Worm (Caenorhabditis elegans) whole organism, mixed stage, embryonic: ENCODE measurements around the gene Y51A2D.8.

Source experiments
- blmp-1 ChIP-seq: fragments of 150-350 bp; optimal IDR thresholded peaks from 2 replicates; lab custom pipeline; 2014; ENCODE audit warnings: missing biosample characterization, missing genetic modification characterization
- elt-3 ChIP-seq: fragments of 150-350 bp; optimal IDR thresholded peaks from 2 replicates; lab custom pipeline; 2014; ENCODE audit warnings: missing biosample characterization, missing genetic modification characterization
- unc-39 ChIP-seq: fragments of 150-350 bp; optimal IDR thresholded peaks from 2 replicates; lab custom pipeline; 2014; ENCODE audit warnings: missing biosample characterization, missing genetic modification characterization
- unc-62 ChIP-seq: fragments of 150-350 bp; optimal IDR thresholded peaks from 2 replicates; lab custom pipeline; 2014; ENCODE audit warnings: missing biosample characterization, missing genetic modification reagents, missing genetic modification characterization
- zip-8 ChIP-seq: fragments of 150-350 bp; optimal IDR thresholded peaks from 2 replicates; lab custom pipeline; 2014; ENCODE audit warnings: missing biosample characterization, missing genetic modification characterization
- ztf-11 ChIP-seq: fragments of 150-350 bp; optimal IDR thresholded peaks from 2 replicates; lab custom pipeline; 2014; ENCODE audit warnings: missing biosample characterization, missing genetic modification characterization

DNA sequence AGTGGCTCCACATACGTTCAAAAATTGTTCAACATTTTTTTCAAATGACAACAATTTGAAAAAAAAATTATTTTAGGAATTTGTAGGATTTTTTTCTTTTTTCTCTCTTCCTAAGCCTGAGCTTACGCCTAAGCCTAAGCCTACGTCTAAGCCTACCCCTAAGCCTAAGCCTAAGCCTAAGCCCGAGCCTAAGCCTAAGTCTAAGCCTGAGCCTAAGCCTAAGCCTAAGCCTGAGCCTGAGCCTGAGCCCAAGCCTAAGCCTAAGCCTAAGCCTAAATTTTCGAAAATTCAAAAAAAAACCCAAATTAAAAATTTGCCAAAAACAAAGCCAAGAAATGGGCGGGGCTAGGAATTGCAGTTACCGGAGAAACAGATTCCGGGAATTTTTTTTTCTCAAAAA is 44.1 kb upstream of the Y51A2D.8 start:
- TF ChIP-seq unc-39 (tag; lab: Kevin White, UChicago), result no peak
- no peak for TF ChIP-seq ztf-11 (tag; lab: Kevin White, UChicago)
- no peak for TF ChIP-seq unc-62
- TF ChIP-seq zip-8 (tag; lab: Kevin White, UChicago), result no peak
- TF ChIP-seq elt-3 (tag; lab: Kevin White, UChicago), result no peak
- no peak for TF ChIP-seq blmp-1 (tag; lab: Kevin White, UChicago)
